Worm (Caenorhabditis elegans): ENCODE data around the gene str-171.
A peak's percentile ranks its signal among the peaks of the same experiment; 100 is the strongest.

The str-171 gene

ce11 chrV:15132423-15132822 is at the start of gene str-171:
TSS of gene str-171 (minus strand) at chrV:15132523.
- TF ChIP-seq ceh-88 (GFP tag; IDR thresholded peaks at IDR 0.05) = no peak
- TF ChIP-seq fkh-8 (tag; optimal IDR thresholded peaks at IDR 0.05) = no peak
- no peak for TF ChIP-seq efl-1 (optimal IDR thresholded peaks at IDR 0.05)
- TF ChIP-seq efl-1 (GFP tag; optimal IDR thresholded peaks at IDR 0.05 in 1 of 2) = peak in 1 of 2 experiments; percentile 39

ce11 chrV:15181899-15182298 is 49.6 kb upstream of the str-171 start:
- TF ChIP-seq hlh-4 (tag; optimal IDR thresholded peaks at IDR 0.05) (peak; percentile 54), fkh-8 (tag; optimal IDR thresholded peaks at IDR 0.05) (peak; percentile 58), nhr-47 (tag; optimal IDR thresholded peaks at IDR 0.05) (peak; percentile 62), nhr-11 (tag; optimal IDR thresholded peaks at IDR 0.05) (peak; percentile 13), C16A3.4 (tag; optimal IDR thresholded peaks at IDR 0.05) (no peak), C34B4.2 (tag; optimal IDR thresholded peaks at IDR 0.05) (no peak), nhr-71 (tag; optimal IDR thresholded peaks at IDR 0.05) (peak; percentile 59), unc-86 (tag; optimal IDR thresholded peaks at IDR 0.05) (no peak), nhr-20 (tag; optimal IDR thresholded peaks at IDR 0.05) (no peak)

- no peak for TF ChIP-seq irx-1 (tag; optimal IDR thresholded peaks at IDR 0.05)
- TF ChIP-seq ceh-8 (GFP tag; optimal IDR thresholded peaks at IDR 0.05) = no peak
- TF ChIP-seq aly-2 (tag; optimal IDR thresholded peaks at IDR 0.05) = no peak
- no peak for TF ChIP-seq nhr-28 (tag; optimal IDR thresholded peaks at IDR 0.05)
- TF ChIP-seq C04F5.9 (tag; optimal IDR thresholded peaks at IDR 0.05) = no peak
- TF ChIP-seq grh-1 (GFP tag; IDR thresholded peaks at IDR 0.05) = no peak
- no peak for TF ChIP-seq fos-1 (tag; optimal IDR thresholded peaks at IDR 0.05)
- no peak for TF ChIP-seq lsy-2 (tag; optimal IDR thresholded peaks at IDR 0.05)
- no peak for TF ChIP-seq hlh-4 (tag; optimal IDR thresholded peaks at IDR 0.05)
- no peak for TF ChIP-seq jun-1 (tag; optimal IDR thresholded peaks at IDR 0.05)
- no peak for TF ChIP-seq nhr-84 (tag; optimal IDR thresholded peaks at IDR 0.05)
- TF ChIP-seq nhr-85 (tag) = no peak
- no peak for TF ChIP-seq mep-1 (tag; optimal IDR thresholded peaks at IDR 0.05)
- no peak for TF ChIP-seq lir-3 (tag; optimal IDR thresholded peaks at IDR 0.05; ENCODE audit: poor library complexity)
- TF ChIP-seq ceh-90 (tag; optimal IDR thresholded peaks at IDR 0.05) = no peak
- no peak for TF ChIP-seq efl-3 (GFP tag; optimal IDR thresholded peaks at IDR 0.05)
- no peak for TF ChIP-seq mdl-1 (tag; optimal IDR thresholded peaks at IDR 0.05)
- no peak for TF ChIP-seq isw-1 (GFP tag; IDR thresholded peaks at IDR 0.05)
- TF ChIP-seq snu-23 (GFP tag; optimal IDR thresholded peaks at IDR 0.05) = no peak
Measured at ce11 chrV:15179757-15180156, 47.4 kb upstream of the str-171 start, which contains the start of gene T09F5.10. TSS of gene T09F5.10 (plus strand) at chrV:15180057.

ce11 chrV:15175459-15175858 is 43.1 kb upstream of the str-171 start, which contains the start of gene clec-47:
TSS of gene clec-47 (plus strand) at chrV:15175759.
- TF ChIP-seq hpl-2 (GFP tag; optimal IDR thresholded peaks at IDR 0.05) (no peak), nhr-28 (tag; optimal IDR thresholded peaks at IDR 0.05) (no peak), fkh-4 (tag; optimal IDR thresholded peaks at IDR 0.05; ENCODE audit: borderline replicate concordance) (no peak), blmp-1 (tag; optimal IDR thresholded peaks at IDR 0.05) (no peak), dpl-1 (GFP tag; optimal IDR thresholded peaks at IDR 0.05) (no peak), vab-15 (tag; optimal IDR thresholded peaks at IDR 0.05) (no peak), fkh-10 (GFP tag; optimal IDR thresholded peaks at IDR 0.05) (no peak), efl-3 (GFP tag; optimal IDR thresholded peaks at IDR 0.05) (no peak), lin-35 (GFP tag; optimal IDR thresholded peaks at IDR 0.05) (no peak), ceh-90 (tag; optimal IDR thresholded peaks at IDR 0.05) (no peak), C34B4.2 (tag; optimal IDR thresholded peaks at IDR 0.05) (no peak)

- TF ChIP-seq nhr-20 (tag; optimal IDR thresholded peaks at IDR 0.05) = peak; percentile 81
- peak in 1 of 2 experiments; percentile 24 for TF ChIP-seq lin-35 (GFP tag; optimal IDR thresholded peaks at IDR 0.05)
- TF ChIP-seq nhr-85 (tag) = peak; percentile 65
- peak; percentile 28 for TF ChIP-seq snu-23 (GFP tag; optimal IDR thresholded peaks at IDR 0.05)
Measured at ce11 chrV:15168018-15168417, 35.7 kb upstream of the str-171 start.

Data from whole organism, L1 larva.